Worm (Caenorhabditis elegans) whole organism, L4 larva: ENCODE measurements around the gene dct-18.
A peak's percentile ranks its signal among the peaks of the same experiment; 100 is the strongest.

ENCODE experiments used
- F10B5.3 ChIP-seq: sonication (generic microtip); optimal IDR thresholded peaks from 2 replicates; lab custom pipeline; 2016; ENCODE audit warnings: mild to moderate bottlenecking, missing genetic modification characterization, missing compliant biosample characterization
- F26F4.8 ChIP-seq: fragments of 200-800 bp; sonication (Bioruptor generic); conservative IDR thresholded peaks from 2 replicates; pipeline ENCODE4 v1.3.6; 2022; ENCODE audit warnings: missing genetic modification characterization, missing compliant biosample characterization
- F37D6.2 ChIP-seq: sonication (generic microtip); optimal IDR thresholded peaks from 2 replicates; lab custom pipeline; 2016; ENCODE audit warnings: mild to moderate bottlenecking, missing genetic modification characterization, missing compliant biosample characterization
- T26A8.4 ChIP-seq: fragments of 200-800 bp; sonication (Bioruptor generic); IDR thresholded peaks from 2 replicates; pipeline ENCODE4 v1.3.6; 2022; ENCODE audit warnings: missing genetic modification characterization, missing compliant biosample characterization
- Y5F2A.4 ChIP-seq: fragments of 200-800 bp; sonication (Bioruptor generic); optimal IDR thresholded peaks from 2 replicates; lab custom pipeline; 2018; ENCODE audit warnings: mild to moderate bottlenecking, missing genetic modification characterization, missing compliant biosample characterization
- ama-1 ChIP-seq: fragments of 150-350 bp; optimal IDR thresholded peaks from 2 replicates; lab custom pipeline; 2014; ENCODE audit warnings: inconsistent platforms, mixed read lengths
- arid-1 ChIP-seq: fragments of 200-800 bp; sonication (Bioruptor generic); conservative IDR thresholded peaks from 2 replicates; pipeline ENCODE4 v1.3.6; 2022; ENCODE audit warnings: missing genetic modification reagents, missing genetic modification characterization, missing compliant biosample characterization
- attf-4 ChIP-seq: sonication (generic microtip); optimal IDR thresholded peaks from 3 replicates; lab custom pipeline; 2017; ENCODE audit warnings: missing biosample characterization, missing genetic modification characterization
- ceh-20 ChIP-seq: fragments of 200-800 bp; sonication (Bioruptor generic); IDR thresholded peaks from 2 replicates; pipeline ENCODE4 v1.3.6; 2022; ENCODE audit warnings: missing genetic modification reagents, missing genetic modification characterization, missing compliant biosample characterization
- ceh-28 ChIP-seq: fragments of 150-350 bp; optimal IDR thresholded peaks from 2 replicates; lab custom pipeline; 2014; ENCODE audit warnings: missing biosample characterization, missing genetic modification reagents, missing genetic modification characterization
- ceh-32 ChIP-seq: sonication (generic microtip); optimal IDR thresholded peaks from 2 replicates; lab custom pipeline; 2016; ENCODE audit warnings: mild to moderate bottlenecking, missing genetic modification characterization, missing compliant biosample characterization; ENCODE audit not compliant: poor library complexity
- ceh-62 ChIP-seq: sonication (generic microtip); optimal IDR thresholded peaks from 2 replicates; lab custom pipeline; 2017; ENCODE audit warnings: missing biosample characterization, missing genetic modification characterization
- cey-2 ChIP-seq: sonication (generic microtip); optimal IDR thresholded peaks from 3 replicates; lab custom pipeline; 2017; ENCODE audit warnings: missing genetic modification characterization, mild to moderate bottlenecking, missing compliant biosample characterization, antibody characterized with exemption, borderline replicate concordance; ENCODE audit not compliant: insufficient read depth
- ctbp-1 ChIP-seq: fragments of 200-800 bp; sonication (Bioruptor generic); IDR thresholded peaks from 2 replicates; pipeline ENCODE4 v1.3.6; 2022; ENCODE audit warnings: missing genetic modification reagents, missing genetic modification characterization, missing compliant biosample characterization
- daf-16 ChIP-seq, 3 experiments: sonication (generic microtip); optimal IDR thresholded peaks; 2 replicates each; lab custom pipeline; 2016 to 2017; ENCODE audit warnings: missing genetic modification characterization in 3 of 3, missing genetic modification reagents in 3 of 3, mild to moderate bottlenecking in 2 of 3, missing compliant biosample characterization in 2 of 3, missing biosample characterization in 1 of 3, moderate library complexity in 1 of 3
- daf-8 ChIP-seq: fragments of 200-800 bp; sonication (Bioruptor generic); IDR thresholded peaks from 2 replicates; pipeline ENCODE4 v1.3.6; 2022; ENCODE audit warnings: missing genetic modification characterization, missing compliant biosample characterization
- dmd-6 ChIP-seq: fragments of 200-800 bp; sonication (Bioruptor generic); IDR thresholded peaks from 2 replicates; pipeline ENCODE4 v1.3.6; 2022; ENCODE audit warnings: missing genetic modification reagents, missing genetic modification characterization, missing compliant biosample characterization
- dmd-9 ChIP-seq: fragments of 200-800 bp; sonication (Bioruptor generic); IDR thresholded peaks from 2 replicates; pipeline ENCODE4 v1.3.6; 2022; ENCODE audit warnings: missing genetic modification reagents, missing genetic modification characterization, missing compliant biosample characterization
- duxl-1 ChIP-seq: sonication (generic microtip); optimal IDR thresholded peaks from 2 replicates; lab custom pipeline; 2016; ENCODE audit warnings: mild to moderate bottlenecking, missing genetic modification characterization, moderate library complexity, missing compliant biosample characterization; ENCODE audit not compliant: poor library complexity
- dve-1 ChIP-seq: sonication (generic microtip); optimal IDR thresholded peaks from 2 replicates; lab custom pipeline; 2017; ENCODE audit warnings: antibody characterized with exemption, mild to moderate bottlenecking, missing genetic modification characterization, missing compliant biosample characterization; ENCODE audit not compliant: insufficient read depth
- fos-1 ChIP-seq: fragments of 150-350 bp; optimal IDR thresholded peaks from 2 replicates; lab custom pipeline; 2014; ENCODE audit warnings: missing biosample characterization, missing genetic modification characterization
- hif-1 ChIP-seq, 2 experiments: sonication (generic microtip); optimal IDR thresholded peaks; 2 replicates each; lab custom pipeline; 2016 to 2017; ENCODE audit warnings: missing compliant biosample characterization in 2 of 2, missing genetic modification characterization in 2 of 2, missing genetic modification reagents in 2 of 2, missing genotype in 2 of 2, mild to moderate bottlenecking in 1 of 2
- hlh-30 ChIP-seq: sonication (generic microtip); optimal IDR thresholded peaks from 2 replicates; lab custom pipeline; 2017; ENCODE audit warnings: antibody characterized with exemption, mild to moderate bottlenecking, missing genetic modification characterization, missing compliant biosample characterization; ENCODE audit not compliant: insufficient read depth
- lin-15B ChIP-seq: fragments of 150-350 bp; sonication (generic microtip); optimal IDR thresholded peaks from 3 replicates; lab custom pipeline; 2014; ENCODE audit warnings: missing biosample characterization, missing genetic modification characterization
- lin-39 ChIP-seq: fragments of 150-350 bp; optimal IDR thresholded peaks from 2 replicates; lab custom pipeline; 2014; ENCODE audit warnings: missing biosample characterization, missing genetic modification reagents, missing genetic modification characterization
- mdl-1 ChIP-seq, 2 experiments: fragments of 150-350 bp in 1 of 2; sonication (generic microtip) in 1 of 2; optimal IDR thresholded peaks; 2 replicates each; lab custom pipeline; 2014 to 2017; ENCODE audit warnings: missing biosample characterization in 2 of 2, missing genetic modification characterization in 2 of 2
- mes-2 ChIP-seq: sonication (generic microtip); optimal IDR thresholded peaks from 2 replicates; lab custom pipeline; 2016; ENCODE audit warnings: missing genotype, mild to moderate bottlenecking, missing genetic modification characterization, missing compliant biosample characterization; ENCODE audit not compliant: poor library complexity, severe bottlenecking
- mxl-2 ChIP-seq: fragments of 200-800 bp; sonication (Bioruptor generic); conservative IDR thresholded peaks from 2 replicates; pipeline ENCODE4 v1.3.6; 2022; ENCODE audit warnings: missing genetic modification reagents, missing genetic modification characterization, missing compliant biosample characterization
- nhr-102 ChIP-seq: sonication (generic microtip); optimal IDR thresholded peaks from 2 replicates; lab custom pipeline; 2016; ENCODE audit warnings: mild to moderate bottlenecking, missing genetic modification characterization, moderate library complexity, missing compliant biosample characterization
- nhr-11 ChIP-seq: fragments of 150-350 bp; optimal IDR thresholded peaks from 2 replicates; lab custom pipeline; 2014; ENCODE audit warnings: missing biosample characterization, missing genetic modification characterization
- nhr-42 ChIP-seq: fragments of 200-800 bp; sonication (Bioruptor generic); IDR thresholded peaks from 2 replicates; pipeline ENCODE4 v1.3.6; 2022; ENCODE audit warnings: missing genetic modification characterization, missing compliant biosample characterization
- nhr-48 ChIP-seq: sonication (generic microtip); optimal IDR thresholded peaks from 2 replicates; lab custom pipeline; 2016; ENCODE audit warnings: mild to moderate bottlenecking, missing genetic modification characterization, missing compliant biosample characterization
- php-3 ChIP-seq: fragments of 200-800 bp; sonication (Bioruptor generic); IDR thresholded peaks from 2 replicates; pipeline ENCODE4 v1.3.6; 2022; ENCODE audit warnings: missing genetic modification reagents, missing genetic modification characterization, missing compliant biosample characterization
- pqm-1 ChIP-seq: sonication (generic microtip); optimal IDR thresholded peaks from 2 replicates; lab custom pipeline; 2017; ENCODE audit warnings: missing biosample characterization, missing genetic modification characterization
- rbr-2 ChIP-seq: sonication (generic microtip); optimal IDR thresholded peaks from 2 replicates; lab custom pipeline; 2016; ENCODE audit warnings: missing genotype, missing genetic modification characterization, missing compliant biosample characterization
- saeg-2 ChIP-seq: fragments of 200-800 bp; sonication (Bioruptor generic); IDR thresholded peaks from 2 replicates; pipeline ENCODE4 v1.3.6; 2022; ENCODE audit warnings: missing genetic modification reagents, missing genetic modification characterization, missing compliant biosample characterization
- sdz-12 ChIP-seq: fragments of 200-800 bp; sonication (Bioruptor generic); optimal IDR thresholded peaks from 2 replicates; lab custom pipeline; 2018; ENCODE audit warnings: mild to moderate bottlenecking, missing genetic modification characterization, missing compliant biosample characterization
- spr-1 ChIP-seq: sonication (generic microtip); optimal IDR thresholded peaks from 2 replicates; lab custom pipeline; 2016; ENCODE audit warnings: mild to moderate bottlenecking, missing genetic modification characterization, missing compliant biosample characterization
- spr-3 ChIP-seq: fragments of 200-800 bp; sonication (Bioruptor generic); optimal IDR thresholded peaks from 2 replicates; lab custom pipeline; 2018; ENCODE audit warnings: mild to moderate bottlenecking, missing genetic modification characterization, missing compliant biosample characterization
- unc-130 ChIP-seq: sonication (generic microtip); optimal IDR thresholded peaks from 2 replicates; lab custom pipeline; 2016; ENCODE audit warnings: missing genetic modification reagents, missing genetic modification characterization, missing compliant biosample characterization
- unc-62 ChIP-seq, 3 experiments: fragments of 150-350 bp in 1 of 3; sonication (generic microtip); optimal IDR thresholded peaks in 2 of 3; peaks in 1 of 3; 1 replicate in 1 of 3; 2 replicates in 2 of 3; lab custom pipeline; 2014 to 2017; ENCODE audit warnings: missing biosample characterization in 3 of 3, missing genetic modification characterization in 3 of 3, missing genetic modification reagents in 3 of 3, missing genotype in 1 of 3
- vab-7 ChIP-seq: fragments of 200-800 bp; sonication (Bioruptor generic); IDR thresholded peaks from 2 replicates; pipeline ENCODE4 v1.3.6; 2022; ENCODE audit warnings: missing genetic modification reagents, missing genetic modification characterization, missing compliant biosample characterization
- zfp-2 ChIP-seq: sonication (generic microtip); optimal IDR thresholded peaks from 2 replicates; lab custom pipeline; 2016; ENCODE audit warnings: mild to moderate bottlenecking, missing genetic modification characterization, missing compliant biosample characterization
- zip-2 ChIP-seq: fragments of 150-350 bp; optimal IDR thresholded peaks from 2 replicates; lab custom pipeline; 2014; ENCODE audit warnings: missing biosample characterization, missing genetic modification characterization

Gene dct-18

ce11 chrII:12944587-12945126 is 13.0 kb downstream of the dct-18 start (continued):
- TF ChIP-seq F10B5.3 (tag; lab: Kevin White, UChicago) (peak; percentile 88), Y5F2A.4 (GFP tag; lab: Kevin White, UChicago) (peak; percentile 49), hlh-30 (tag; lab: Kevin White, UChicago) (peak; percentile 93), fos-1 (tag; lab: Kevin White, UChicago) (peak; percentile 18), dmd-9 (GFP tag; lab: Robert Waterston, UW) (peak; percentile 89), daf-8 (GFP tag; lab: Robert Waterston, UW) (peak; percentile 79; the same call in 1 of the 2 replicates), daf-16 (GFP tag; optimal IDR thresholded peaks at IDR 0.05; lab: Kevin White, UChicago) (peak; percentile 88 to 91), daf-16 (tag; optimal IDR thresholded peaks at IDR 0.05; lab: Kevin White, UChicago) (peak; percentile 86), dmd-6 (GFP tag; lab: Robert Waterston, UW) (peak; percentile 90; the same call in 1 of the 2 replicates), dve-1 (tag; lab: Kevin White, UChicago) (peak; percentile 97), mdl-1 (tag; optimal IDR thresholded peaks at IDR 0.05; lab: Kevin White, UChicago) (peak; percentile 86 to 95), F37D6.2 (tag; lab: Kevin White, UChicago) (peak; percentile 82)

- TF ChIP-seq attf-4 (tag; lab: Kevin White, UChicago) (no peak), hif-1 (tag; optimal IDR thresholded peaks at IDR 0.05; lab: Kevin White, UChicago) (no peak), ceh-20 (GFP tag; lab: Robert Waterston, UW) (no peak), lin-39 (no peak), unc-62 (GFP tag; optimal IDR thresholded peaks at IDR 0.05 in 1 of 2; lab: Kevin White, UChicago) (no peak), unc-62 (tag; optimal IDR thresholded peaks at IDR 0.05; lab: Kevin White, UChicago) (no peak), F26F4.8 (GFP tag; lab: Robert Waterston, UW) (no peak), saeg-2 (GFP tag; lab: Robert Waterston, UW) (no peak), T26A8.4 (no peak), rbr-2 (tag; lab: Kevin White, UChicago) (no peak), spr-1 (tag; lab: Kevin White, UChicago) (no peak), ceh-62 (tag; lab: Kevin White, UChicago) (no peak), ama-1 (no peak), nhr-42 (GFP tag; lab: Robert Waterston, UW) (no peak), zip-2 (tag; lab: Kevin White, UChicago) (no peak), mdl-1 (tag; optimal IDR thresholded peaks at IDR 0.05; lab: Kevin White, UChicago) (no peak), ceh-32 (no peak), mes-2 (tag; lab: Kevin White, UChicago) (no peak)
These were observed 16.5 kb downstream of the dct-18 start, which contains the start of gene F58G1.7 for ce11 chrII:12948158-12948557. Gene F58G1.7 (minus strand): TSS chrII:12948258.

DNA sequence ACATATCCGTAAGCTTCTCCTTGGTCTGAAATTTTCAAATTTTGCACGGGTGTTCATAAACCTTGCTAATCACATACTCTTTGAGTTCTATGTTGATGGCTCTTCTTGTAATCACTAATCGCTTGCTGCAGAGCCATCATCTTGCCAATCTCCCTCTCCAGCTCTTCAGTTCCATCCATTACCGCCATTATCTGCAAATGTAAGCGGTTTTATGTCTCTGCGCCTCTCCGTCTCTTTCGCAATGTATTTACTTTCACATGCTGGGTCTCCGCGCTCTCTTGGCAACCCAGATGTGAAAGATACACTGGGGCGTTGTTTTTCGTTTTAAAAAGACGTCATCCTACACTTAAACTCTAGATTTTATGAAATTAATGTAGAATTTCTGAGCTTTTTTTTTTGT is 21.6 kb downstream of the dct-18 start:
- TF ChIP-seq ctbp-1 (GFP tag; lab: Robert Waterston, UW) (no peak), nhr-102 (tag; lab: Kevin White, UChicago) (no peak), pqm-1 (tag; lab: Kevin White, UChicago) (no peak), T26A8.4 (no peak), mxl-2 (GFP tag; lab: Robert Waterston, UW) (no peak), cey-2 (no peak), saeg-2 (GFP tag; lab: Robert Waterston, UW) (no peak), sdz-12 (GFP tag; lab: Kevin White, UChicago) (no peak), vab-7 (GFP tag; lab: Robert Waterston, UW) (no peak), duxl-1 (tag; lab: Kevin White, UChicago) (no peak), unc-62 (GFP tag; optimal IDR thresholded peaks at IDR 0.05 in 1 of 2; lab: Kevin White, UChicago) (no peak), unc-62 (tag; optimal IDR thresholded peaks at IDR 0.05; lab: Kevin White, UChicago) (no peak), spr-3 (GFP tag; lab: Kevin White, UChicago) (no peak), zfp-2 (no peak), nhr-11 (tag; lab: Kevin White, UChicago) (peak; percentile 39), mdl-1 (tag; optimal IDR thresholded peaks at IDR 0.05; lab: Kevin White, UChicago) (peak in 1 of 2 experiments; percentile 29), Y5F2A.4 (GFP tag; lab: Kevin White, UChicago) (no peak), lin-15B (tag; lab: Kevin White, UChicago) (no peak), unc-130 (GFP tag; lab: Kevin White, UChicago) (no peak), F26F4.8 (GFP tag; lab: Robert Waterston, UW) (no peak), php-3 (GFP tag; lab: Robert Waterston, UW) (no peak), arid-1 (GFP tag; lab: Robert Waterston, UW) (no peak), ama-1 (no peak), nhr-48 (tag; lab: Kevin White, UChicago) (no peak), ceh-28 (tag; lab: Kevin White, UChicago) (no peak)
